Fruit fly (Drosophila melanogaster): Measurements from ENCODE around the gene AdamTS-A.

AdamTS-A gene

dm6 chr3R:15508631-15509030 is 32.6 kb upstream of the AdamTS-A start, which contains the start of gene CG44014:
Gene CG44014 (minus strand): TSS chr3R:15508886.
- TF ChIP-seq jim (GFP tag; optimal IDR thresholded peaks at IDR 0.05), result no peak
- TF ChIP-seq dl (GFP tag; optimal IDR thresholded peaks at IDR 0.05; ENCODE audit: insufficient read depth in 1 of 2, partially characterized antibody in 2 of 2), result no peak
- TF ChIP-seq Hnf4 (GFP tag; optimal IDR thresholded peaks at IDR 0.05), result no peak
- no peak for TF ChIP-seq OdsH (GFP tag; optimal IDR thresholded peaks at IDR 0.05)
- TF ChIP-seq HLH106 (tag; optimal IDR thresholded peaks at IDR 0.05), result no peak
- no peak for TF ChIP-seq CG32264 (GFP tag; optimal IDR thresholded peaks at IDR 0.05)
- TF ChIP-seq Myc (optimal IDR thresholded peaks at IDR 0.05), result no peak
- TF ChIP-seq foxo (GFP tag; optimal IDR thresholded peaks at IDR 0.05), result no peak
- no peak for TF ChIP-seq Jra (GFP tag; optimal IDR thresholded peaks at IDR 0.05)
- no peak for TF ChIP-seq usp (GFP tag; optimal IDR thresholded peaks at IDR 0.05)
- TF ChIP-seq Hr78 (GFP tag; optimal IDR thresholded peaks at IDR 0.05), result no peak
- TF ChIP-seq brk (GFP tag; optimal IDR thresholded peaks at IDR 0.05), result no peak
- TF ChIP-seq fru (GFP tag; optimal IDR thresholded peaks at IDR 0.05), result no peak
- no peak for TF ChIP-seq pan (optimal IDR thresholded peaks at IDR 0.05)
- TF ChIP-seq sage (GFP tag; optimal IDR thresholded peaks at IDR 0.05), result no peak
- TF ChIP-seq N (GFP tag; optimal IDR thresholded peaks at IDR 0.05), result no peak
- TF ChIP-seq CG9705 (GFP tag; optimal IDR thresholded peaks at IDR 0.05), result no peak
- no peak for TF ChIP-seq Dfd (GFP tag; optimal IDR thresholded peaks at IDR 0.05)

dm6 chr3R:15507760-15508159 is 31.8 kb upstream of the AdamTS-A start:
- TF ChIP-seq OdsH (GFP tag; optimal IDR thresholded peaks at IDR 0.05) (no peak), psq (GFP tag; optimal IDR thresholded peaks at IDR 0.05) (no peak)

- TF ChIP-seq CrebA (GFP tag; optimal IDR thresholded peaks at IDR 0.05; ENCODE audit: borderline replicate concordance), result no peak
- no peak for TF ChIP-seq foxo (GFP tag; optimal IDR thresholded peaks at IDR 0.05)
- TF ChIP-seq lola (GFP tag; optimal IDR thresholded peaks at IDR 0.05), result no peak
- TF ChIP-seq ey (GFP tag; optimal IDR thresholded peaks at IDR 0.05), result no peak
- TF ChIP-seq h (GFP tag; optimal IDR thresholded peaks at IDR 0.05), result no peak
- no peak for TF ChIP-seq jim (GFP tag; optimal IDR thresholded peaks at IDR 0.05)
- TF ChIP-seq br (GFP tag; optimal IDR thresholded peaks at IDR 0.05), result no peak
- no peak for TF ChIP-seq tai (GFP tag; optimal IDR thresholded peaks at IDR 0.05)
- TF ChIP-seq Hr78 (GFP tag; optimal IDR thresholded peaks at IDR 0.05), result no peak
- no peak for TF ChIP-seq Rel (GFP tag; optimal IDR thresholded peaks at IDR 0.05)
- no peak for TF ChIP-seq Rel (tag; optimal IDR thresholded peaks at IDR 0.05)
- no peak for TF ChIP-seq Myc (optimal IDR thresholded peaks at IDR 0.05)
- TF ChIP-seq woc (GFP tag; optimal IDR thresholded peaks at IDR 0.05), result no peak
- TF ChIP-seq dmrt93B (GFP tag; optimal IDR thresholded peaks at IDR 0.05), result no peak
Observed at dm6 chr3R:15494302-15494701, 18.3 kb upstream of the AdamTS-A start, which contains the start of gene maca. Gene maca (plus strand): TSS chr3R:15494602.

- no peak for TF ChIP-seq Rel (GFP tag; optimal IDR thresholded peaks at IDR 0.05)
- no peak for TF ChIP-seq Rel (tag; optimal IDR thresholded peaks at IDR 0.05)
- no peak for TF ChIP-seq CG9705 (GFP tag; optimal IDR thresholded peaks at IDR 0.05)
- TF ChIP-seq Myc (optimal IDR thresholded peaks at IDR 0.05), result no peak
- TF ChIP-seq CrebA (GFP tag; optimal IDR thresholded peaks at IDR 0.05; ENCODE audit: borderline replicate concordance), result no peak
- TF ChIP-seq h (GFP tag; optimal IDR thresholded peaks at IDR 0.05), result no peak
- TF ChIP-seq Sp1 (GFP tag; optimal IDR thresholded peaks at IDR 0.05), result no peak
- no peak for TF ChIP-seq fru (GFP tag; optimal IDR thresholded peaks at IDR 0.05)
- no peak for TF ChIP-seq foxo (GFP tag; optimal IDR thresholded peaks at IDR 0.05)
- TF ChIP-seq Abd-B (GFP tag; optimal IDR thresholded peaks at IDR 0.05), result no peak
- TF ChIP-seq brk (GFP tag; optimal IDR thresholded peaks at IDR 0.05), result no peak
Observed at dm6 chr3R:15493211-15493610, 17.2 kb upstream of the AdamTS-A start.

dm6 chr3R:15485866-15486265 is 9.9 kb upstream of the AdamTS-A start, which contains the start of gene obe:
Gene obe (plus strand): TSS chr3R:15486050.
- no peak for TF ChIP-seq sv (GFP tag; optimal IDR thresholded peaks at IDR 0.05)
- TF ChIP-seq Myc (optimal IDR thresholded peaks at IDR 0.05), result peak; percentile 53

- TF ChIP-seq ey (GFP tag; optimal IDR thresholded peaks at IDR 0.05) (no peak), OdsH (GFP tag; optimal IDR thresholded peaks at IDR 0.05) (no peak), brk (GFP tag; optimal IDR thresholded peaks at IDR 0.05) (no peak), Sp1 (GFP tag; optimal IDR thresholded peaks at IDR 0.05) (no peak), br (GFP tag; optimal IDR thresholded peaks at IDR 0.05) (no peak), N (GFP tag; optimal IDR thresholded peaks at IDR 0.05) (no peak), pan (optimal IDR thresholded peaks at IDR 0.05) (no peak), Hr83 (GFP tag; optimal IDR thresholded peaks at IDR 0.05; ENCODE audit: poor library complexity, severe bottlenecking) (no peak), sv (GFP tag; optimal IDR thresholded peaks at IDR 0.05) (no peak), CG32264 (GFP tag; optimal IDR thresholded peaks at IDR 0.05) (no peak), HLH106 (tag; optimal IDR thresholded peaks at IDR 0.05) (no peak), Jra (GFP tag; optimal IDR thresholded peaks at IDR 0.05) (no peak), Hr78 (GFP tag; optimal IDR thresholded peaks at IDR 0.05) (no peak)
Observed at dm6 chr3R:15485296-15485695, 9.3 kb upstream of the AdamTS-A start, which contains the start of gene Trissin. Gene Trissin (minus strand): TSS chr3R:15485396.
